Worm (Caenorhabditis elegans) whole organism, L1 larva: ENCODE data around the gene sid-2.

Source experiments
- C04F5.9 ChIP-seq: sonication (generic microtip); optimal IDR thresholded peaks from 2 replicates; lab custom pipeline; 2016; ENCODE audit warnings: missing genetic modification characterization, missing compliant biosample characterization
- C16A3.4 ChIP-seq: fragments of 150-350 bp; optimal IDR thresholded peaks from 2 replicates; lab custom pipeline; 2014; ENCODE audit warnings: missing biosample characterization, missing genetic modification characterization
- C34B4.2 ChIP-seq: sonication (generic microtip); optimal IDR thresholded peaks from 2 replicates; lab custom pipeline; 2017; ENCODE audit warnings: mild to moderate bottlenecking, missing genetic modification characterization, missing compliant biosample characterization
- Y116A8C.19 ChIP-seq: sonication (generic microtip); optimal IDR thresholded peaks from 2 replicates; lab custom pipeline; 2016; ENCODE audit warnings: missing compliant biosample characterization, missing genetic modification characterization, borderline replicate concordance
- ama-1 ChIP-seq: fragments of 150-350 bp; optimal IDR thresholded peaks from 2 replicates; lab custom pipeline; 2014
- blmp-1 ChIP-seq: fragments of 150-350 bp; optimal IDR thresholded peaks from 2 replicates; lab custom pipeline; 2014; ENCODE audit warnings: missing biosample characterization, missing genetic modification characterization
- ceh-8 ChIP-seq: fragments of 200-800 bp; sonication (Bioruptor generic); optimal IDR thresholded peaks from 2 replicates; lab custom pipeline; 2018; ENCODE audit warnings: mild to moderate bottlenecking, missing genetic modification characterization, moderate library complexity, missing compliant biosample characterization
- ceh-82 ChIP-seq, 3 experiments: fragments of 150-350 bp in 1 of 3; sonication (generic microtip) in 2 of 3; optimal IDR thresholded peaks; 2 replicates each; lab custom pipeline; 2014 to 2017; ENCODE audit warnings: missing biosample characterization in 3 of 3, missing genetic modification characterization in 3 of 3
- ceh-88 ChIP-seq: fragments of 200-800 bp; sonication (Bioruptor generic); IDR thresholded peaks from 2 replicates; pipeline ENCODE4 v1.3.6; 2022; ENCODE audit warnings: missing genetic modification characterization, missing compliant biosample characterization
- ceh-90 ChIP-seq: sonication (generic microtip); optimal IDR thresholded peaks from 2 replicates; lab custom pipeline; 2016; ENCODE audit warnings: missing genetic modification characterization, missing compliant biosample characterization
- dpl-1 ChIP-seq, 3 experiments: fragments of 150-350 bp in 2 of 3; sonication (generic microtip) in 1 of 3; optimal IDR thresholded peaks; 2 replicates each; lab custom pipeline; 2014 to 2017; ENCODE audit warnings: missing biosample characterization in 3 of 3, missing genetic modification characterization in 3 of 3, missing genetic modification reagents in 3 of 3
- efl-1 ChIP-seq, 4 experiments: fragments of 150-350 bp; optimal IDR thresholded peaks in 3 of 4; peaks in 1 of 4; 1 replicate in 1 of 4; 2 replicates in 3 of 4; lab custom pipeline; 2014; ENCODE audit warnings: missing biosample characterization in 2 of 4, missing genetic modification characterization in 2 of 4, missing genetic modification reagents in 2 of 4
- egl-13 ChIP-seq: sonication (generic microtip); optimal IDR thresholded peaks from 2 replicates; lab custom pipeline; 2016; ENCODE audit warnings: missing genotype, missing genetic modification reagents, missing genetic modification characterization, missing compliant biosample characterization
- egl-27 ChIP-seq, 2 experiments: fragments of 150-350 bp in 1 of 2; sonication (generic microtip); optimal IDR thresholded peaks; 3 replicates each; lab custom pipeline; 2017 to 2018; ENCODE audit warnings: missing biosample characterization in 2 of 2, missing genetic modification characterization in 2 of 2, missing genetic modification reagents in 2 of 2
- elt-2 ChIP-seq: sonication (generic microtip); optimal IDR thresholded peaks from 2 replicates; lab custom pipeline; 2016; ENCODE audit warnings: missing genetic modification characterization, mild to moderate bottlenecking, inconsistent platforms, missing compliant biosample characterization, missing genetic modification reagents
- hlh-17 ChIP-seq: fragments of 200-800 bp; sonication (Bioruptor generic); optimal IDR thresholded peaks from 2 replicates; lab custom pipeline; 2018; ENCODE audit warnings: missing genetic modification characterization, mild to moderate bottlenecking, missing compliant biosample characterization, moderate library complexity, borderline replicate concordance
- hlh-4 ChIP-seq: sonication (generic microtip); optimal IDR thresholded peaks from 2 replicates; lab custom pipeline; 2016; ENCODE audit warnings: mild to moderate bottlenecking, missing genetic modification characterization, missing compliant biosample characterization
- isw-1 ChIP-seq: fragments of 200-800 bp; sonication (Bioruptor generic); IDR thresholded peaks from 2 replicates; pipeline ENCODE4 v1.3.6; 2022; ENCODE audit warnings: missing genetic modification characterization, missing compliant biosample characterization
- lin-14 ChIP-seq: fragments of 200-800 bp; sonication (Bioruptor generic); optimal IDR thresholded peaks from 2 replicates; lab custom pipeline; 2018; ENCODE audit warnings: mild to moderate bottlenecking, missing genetic modification characterization, moderate library complexity, missing compliant biosample characterization
- lin-39 ChIP-seq: fragments of 150-350 bp; optimal IDR thresholded peaks from 2 replicates; lab custom pipeline; 2014; ENCODE audit warnings: missing biosample characterization, missing genetic modification reagents, missing genetic modification characterization
- lsy-2 ChIP-seq, 2 experiments: fragments of 150-350 bp; optimal IDR thresholded peaks; 2 replicates each; lab custom pipeline; 2014; ENCODE audit warnings: missing biosample characterization in 2 of 2, missing genetic modification characterization in 2 of 2
- mab-9 ChIP-seq: fragments of 200-800 bp; sonication (Bioruptor generic); IDR thresholded peaks from 2 replicates; pipeline ENCODE4 v1.3.6; 2022; ENCODE audit warnings: missing genetic modification reagents, missing genetic modification characterization, missing compliant biosample characterization
- mdl-1 ChIP-seq, 2 experiments: fragments of 150-350 bp; optimal IDR thresholded peaks; 2 replicates each; lab custom pipeline; 2014 to 2017; ENCODE audit warnings: missing biosample characterization in 2 of 2, missing genetic modification characterization in 2 of 2, inconsistent platforms in 1 of 2
- nhr-11 ChIP-seq: fragments of 150-350 bp; optimal IDR thresholded peaks from 2 replicates; lab custom pipeline; 2014; ENCODE audit warnings: missing biosample characterization, missing genetic modification characterization
- nhr-76 ChIP-seq: sonication (generic microtip); optimal IDR thresholded peaks from 2 replicates; lab custom pipeline; 2017; ENCODE audit warnings: missing biosample characterization, missing genetic modification characterization
- rnt-1 ChIP-seq: sonication (generic microtip); optimal IDR thresholded peaks from 2 replicates; lab custom pipeline; 2016; ENCODE audit warnings: mild to moderate bottlenecking, missing genetic modification characterization, moderate library complexity, missing compliant biosample characterization
- sup-37 ChIP-seq: fragments of 200-800 bp; sonication (Bioruptor generic); optimal IDR thresholded peaks from 2 replicates; lab custom pipeline; 2018; ENCODE audit warnings: mild to moderate bottlenecking, missing genetic modification characterization, missing compliant biosample characterization
- swsn-7 ChIP-seq: sonication (generic microtip); optimal IDR thresholded peaks from 2 replicates; lab custom pipeline; 2016; ENCODE audit warnings: missing genetic modification characterization, missing compliant biosample characterization
- tbx-2 ChIP-seq: sonication (generic microtip); optimal IDR thresholded peaks from 2 replicates; lab custom pipeline; 2016; ENCODE audit warnings: missing genetic modification characterization, missing compliant biosample characterization
- unc-130 ChIP-seq: fragments of 150-350 bp; optimal IDR thresholded peaks from 2 replicates; lab custom pipeline; 2017; ENCODE audit warnings: missing biosample characterization, missing genetic modification characterization, inconsistent platforms
- unc-62 ChIP-seq: fragments of 150-350 bp; optimal IDR thresholded peaks from 2 replicates; lab custom pipeline; 2014; ENCODE audit warnings: missing biosample characterization, missing genetic modification reagents, missing genetic modification characterization
- unc-86 ChIP-seq: sonication (generic microtip); optimal IDR thresholded peaks from 2 replicates; lab custom pipeline; 2016; ENCODE audit warnings: missing genetic modification characterization, missing compliant biosample characterization
- unc-98 ChIP-seq: fragments of 200-800 bp; sonication (Bioruptor generic); IDR thresholded peaks from 2 replicates; pipeline ENCODE4 v1.3.6; 2022; ENCODE audit warnings: missing genetic modification characterization, missing compliant biosample characterization
- xbp-1 ChIP-seq: sonication (generic microtip); optimal IDR thresholded peaks from 2 replicates; lab custom pipeline; 2016; ENCODE audit warnings: missing genetic modification characterization, missing compliant biosample characterization

The sid-2 gene

ce11 chrIII:13652708-13653107 is 26.5 kb upstream of the sid-2 start:
- TF ChIP-seq mab-9 = no peak
- no peak for TF ChIP-seq swsn-7 (tag; lab: Kevin White, UChicago)
- no peak for TF ChIP-seq efl-1 (optimal IDR thresholded peaks at IDR 0.05; lab: Kevin White, UChicago)
- no peak for TF ChIP-seq efl-1 (GFP tag; optimal IDR thresholded peaks at IDR 0.05 in 1 of 2; lab: Kevin White, UChicago)
- no peak for TF ChIP-seq isw-1 (GFP tag; lab: Robert Waterston, UW)
- TF ChIP-seq hlh-17 = no peak
- no peak for TF ChIP-seq unc-62 (GFP tag; lab: Kevin White, UChicago)
- no peak for TF ChIP-seq elt-2
- TF ChIP-seq C04F5.9 (tag; lab: Kevin White, UChicago) = no peak
- no peak for TF ChIP-seq ceh-8 (GFP tag; lab: Kevin White, UChicago)
- TF ChIP-seq egl-13 (tag; lab: Kevin White, UChicago) = no peak
- no peak for TF ChIP-seq C34B4.2 (tag; lab: Kevin White, UChicago)
- no peak for TF ChIP-seq lin-14 (GFP tag; lab: Kevin White, UChicago)
- TF ChIP-seq mdl-1 (tag; optimal IDR thresholded peaks at IDR 0.05; lab: Kevin White, UChicago) = no peak
- TF ChIP-seq lin-39 (tag; lab: Kevin White, UChicago) = no peak
- TF ChIP-seq unc-86 (tag; lab: Kevin White, UChicago) = no peak
- TF ChIP-seq Y116A8C.19 (tag; lab: Kevin White, UChicago) = no peak
- TF ChIP-seq hlh-4 (tag; lab: Kevin White, UChicago) = no peak
- no peak for TF ChIP-seq ceh-88
- no peak for TF ChIP-seq unc-98 (GFP tag; lab: Robert Waterston, UW)
- no peak for TF ChIP-seq rnt-1 (tag; lab: Kevin White, UChicago)
- TF ChIP-seq, all 84 proteins: peak for 0

ce11 chrIII:13654950-13655349 is 24.3 kb upstream of the sid-2 start:
- TF ChIP-seq dpl-1 (GFP tag; optimal IDR thresholded peaks at IDR 0.05; lab: Kevin White, UChicago) (no peak), nhr-76 (tag; lab: Kevin White, UChicago) (no peak), nhr-11 (tag; lab: Kevin White, UChicago) (no peak), ceh-82 (tag; optimal IDR thresholded peaks at IDR 0.05; lab: Kevin White, UChicago) (no peak)

- TF ChIP-seq C16A3.4 (tag; lab: Kevin White, UChicago) (no peak), efl-1 (optimal IDR thresholded peaks at IDR 0.05; lab: Kevin White, UChicago) (no peak), efl-1 (GFP tag; optimal IDR thresholded peaks at IDR 0.05 in 1 of 2; lab: Kevin White, UChicago) (peak in 1 of 2 experiments; percentile 43)
Measured at ce11 chrIII:13656680-13657079, 22.6 kb upstream of the sid-2 start.

ce11 chrIII:13657975-13658374 is 21.3 kb upstream of the sid-2 start:
- TF ChIP-seq tbx-2 (tag; lab: Kevin White, UChicago) = no peak
- peak; percentile 52 for TF ChIP-seq lin-14 (GFP tag; lab: Kevin White, UChicago)

- TF ChIP-seq blmp-1 (tag; lab: Kevin White, UChicago) (peak; percentile 78), ama-1 (lab: Kevin White, UChicago) (no peak), xbp-1 (tag; lab: Kevin White, UChicago) (no peak), ceh-90 (tag; lab: Kevin White, UChicago) (no peak), rnt-1 (tag; lab: Kevin White, UChicago) (no peak), unc-130 (tag; lab: Kevin White, UChicago) (no peak), sup-37 (no peak), lsy-2 (tag; optimal IDR thresholded peaks at IDR 0.05; lab: Kevin White, UChicago) (no peak), lin-14 (GFP tag; lab: Kevin White, UChicago) (peak; percentile 35), egl-27 (tag; optimal IDR thresholded peaks at IDR 0.05; lab: Kevin White, UChicago) (no peak), Y116A8C.19 (tag; lab: Kevin White, UChicago) (no peak)
Measured at ce11 chrIII:13659028-13659427, 20.2 kb upstream of the sid-2 start.
